Fruit fly (Drosophila melanogaster): ENCODE results near the gene CG3609.

The CG3609 gene

DNA sequence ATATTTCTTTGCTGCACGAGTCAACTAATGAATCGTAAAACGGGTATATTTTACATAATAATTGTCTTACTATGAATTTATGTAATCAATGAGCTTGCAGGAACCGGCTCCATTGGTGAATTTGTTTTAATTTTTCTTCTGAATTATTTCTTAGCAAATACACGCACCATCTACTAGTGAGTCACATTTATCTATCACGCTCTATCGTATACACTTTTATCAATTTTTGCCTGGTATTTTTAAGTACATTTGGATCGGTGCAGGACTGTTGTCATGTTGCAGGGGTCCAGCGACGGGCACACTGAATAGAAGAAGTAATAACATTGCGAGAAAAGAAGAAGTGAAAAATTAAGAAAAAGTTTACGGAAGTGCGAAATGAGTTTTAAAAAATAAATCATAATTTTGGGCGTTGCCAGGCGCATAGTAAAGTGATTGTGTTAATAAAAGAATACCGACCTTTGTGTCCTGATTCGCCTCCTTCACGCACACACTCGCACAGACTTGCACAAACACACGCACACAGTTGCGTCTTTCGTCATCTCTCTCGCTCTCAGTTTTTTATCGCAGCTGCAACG is 9.3 kb downstream of the CG3609 start, which contains the start of the genes Rab5 and Axud1 (continued):
- TF ChIP-seq CG6791 (GFP tag; IDR thresholded peaks at IDR 0.05; ENCODE audit: partially characterized antibody) = no peak
- no peak for TF ChIP-seq HLH54F (GFP tag; optimal IDR thresholded peaks at IDR 0.05)
- TF ChIP-seq Blimp-1 (GFP tag; optimal IDR thresholded peaks at IDR 0.05) = no peak
- TF ChIP-seq peb (GFP tag; IDR thresholded peaks at IDR 0.05) = no peak
- no peak for TF ChIP-seq org-1 (GFP tag; optimal IDR thresholded peaks at IDR 0.05)
- no peak for TF ChIP-seq lmd (GFP tag; IDR thresholded peaks at IDR 0.05)
- TF ChIP-seq lola (GFP tag; optimal IDR thresholded peaks at IDR 0.05) = no peak
- no peak for TF ChIP-seq CG4328 (GFP tag; optimal IDR thresholded peaks at IDR 0.05)
- no peak for TF ChIP-seq CG12219 (GFP tag; optimal IDR thresholded peaks at IDR 0.05)
- no peak for TF ChIP-seq CG2889 (GFP tag; IDR thresholded peaks at IDR 0.05)
- TF ChIP-seq Awh (GFP tag; IDR thresholded peaks at IDR 0.05) = no peak
- peak; percentile 72 for TF ChIP-seq sens (GFP tag)
- TF ChIP-seq cwo (GFP tag; optimal IDR thresholded peaks at IDR 0.05) = no peak
- no peak for TF ChIP-seq CG9215 (GFP tag; IDR thresholded peaks at IDR 0.05)
- TF ChIP-seq Meics (GFP tag; optimal IDR thresholded peaks at IDR 0.05) = no peak
- no peak for TF ChIP-seq schlank (tag; optimal IDR thresholded peaks at IDR 0.05)
- TF ChIP-seq pros (GFP tag; optimal IDR thresholded peaks at IDR 0.05) = no peak
- no peak for TF ChIP-seq twi (tag; optimal IDR thresholded peaks at IDR 0.05)
- no peak for TF ChIP-seq NfI (GFP tag; optimal IDR thresholded peaks at IDR 0.05)
- TF ChIP-seq CG17802 (tag; optimal IDR thresholded peaks at IDR 0.05) = peak; percentile 11
- TF ChIP-seq cg (GFP tag; optimal IDR thresholded peaks at IDR 0.05) = peak; percentile 90
- TF ChIP-seq danr (GFP tag; IDR thresholded peaks at IDR 0.05) = no peak
- no peak for TF ChIP-seq CG7786 (GFP tag; optimal IDR thresholded peaks at IDR 0.05)
- TF ChIP-seq tup (GFP tag; optimal IDR thresholded peaks at IDR 0.05) = no peak
- TF ChIP-seq CG1832 (GFP tag; optimal IDR thresholded peaks at IDR 0.05) = no peak
- no peak for TF ChIP-seq Hmx (GFP tag; optimal IDR thresholded peaks at IDR 0.05)
- TF ChIP-seq Sry-δ (GFP tag; optimal IDR thresholded peaks at IDR 0.05) = peak; percentile 59
- no peak for TF ChIP-seq D19A (tag; optimal IDR thresholded peaks at IDR 0.05)
- TF ChIP-seq Poxn (GFP tag; IDR thresholded peaks at IDR 0.05) = no peak
- no peak for TF ChIP-seq CG7556 (GFP tag; optimal IDR thresholded peaks at IDR 0.05)
- TF ChIP-seq Six4 (GFP tag; optimal IDR thresholded peaks at IDR 0.05) = no peak
- no peak for TF ChIP-seq scrt (GFP tag; optimal IDR thresholded peaks at IDR 0.05)
- peak; percentile 19 for TF ChIP-seq Fer1 (GFP tag; optimal IDR thresholded peaks at IDR 0.05)
- peak; percentile 42 for TF ChIP-seq CG30020 (tag; optimal IDR thresholded peaks at IDR 0.05)
- peak; percentile 22; the same call in 1 of the 2 replicates for TF ChIP-seq E2f2 (GFP tag; IDR thresholded peaks at IDR 0.05)
- TF ChIP-seq Lpt (GFP tag; optimal IDR thresholded peaks at IDR 0.05) = no peak
- TF ChIP-seq CG10565 (GFP tag; optimal IDR thresholded peaks at IDR 0.05) = no peak
- no peak for TF ChIP-seq CG4404 (GFP tag; IDR thresholded peaks at IDR 0.05)
- TF ChIP-seq gem (tag; optimal IDR thresholded peaks at IDR 0.05) = peak; percentile 9
- peak; percentile 42 for TF ChIP-seq CG10267 (tag; optimal IDR thresholded peaks at IDR 0.05)
- no peak for TF ChIP-seq z (GFP tag; IDR thresholded peaks at IDR 0.05)
- no peak for TF ChIP-seq az2 (GFP tag; optimal IDR thresholded peaks at IDR 0.05)
- TF ChIP-seq mld (GFP tag; IDR thresholded peaks at IDR 0.05; ENCODE audit: partially characterized antibody) = no peak
- no peak for TF ChIP-seq hbn (GFP tag; IDR thresholded peaks at IDR 0.05; ENCODE audit: partially characterized antibody)
- TF ChIP-seq CG10654 (GFP tag; optimal IDR thresholded peaks at IDR 0.05) = no peak
- no peak for TF ChIP-seq Antp (GFP tag; optimal IDR thresholded peaks at IDR 0.05)
- no peak for TF ChIP-seq Deaf1 (tag; optimal IDR thresholded peaks at IDR 0.05)
- TF ChIP-seq Pdp1 (GFP tag; optimal IDR thresholded peaks at IDR 0.05) = peak in 1 of 2 experiments; percentile 85
- no peak for TF ChIP-seq CG3163 (GFP tag; optimal IDR thresholded peaks at IDR 0.05)
- peak; percentile 37 for TF ChIP-seq CTCF (GFP tag; optimal IDR thresholded peaks at IDR 0.05)
- TF ChIP-seq Aef1 (GFP tag; IDR thresholded peaks at IDR 0.05) = no peak
